Fruit fly (Drosophila melanogaster) whole organism, embryonic: Measurements from ENCODE around the gene CG8507.

Experiments used
- Blimp-1 ChIP-seq: fragments of 200-800 bp; sonication (Bioruptor generic); optimal IDR thresholded peaks from 3 replicates; lab custom pipeline; 2018; ENCODE audit warnings: missing biosample characterization, missing genetic modification characterization, mild to moderate bottlenecking, moderate library complexity, missing genetic modification reagents
- CG10209 ChIP-seq: fragments of 200-800 bp; sonication (Bioruptor generic); optimal IDR thresholded peaks from 3 replicates; lab custom pipeline; 2017; ENCODE audit warnings: missing biosample characterization, mild to moderate bottlenecking, missing genetic modification characterization, missing genetic modification reagents
- CG10274 ChIP-seq: fragments of 200-800 bp; sonication (Bioruptor generic); optimal IDR thresholded peaks from 3 replicates; lab custom pipeline; 2017; ENCODE audit warnings: missing biosample characterization, mild to moderate bottlenecking, missing genetic modification characterization
- CG10431 ChIP-seq: fragments of 200-800 bp; sonication (Bioruptor generic); optimal IDR thresholded peaks from 3 replicates; lab custom pipeline; 2018; ENCODE audit warnings: missing biosample characterization, mild to moderate bottlenecking, missing genetic modification characterization
- CG11085 ChIP-seq: fragments of 200-800 bp; sonication (Bioruptor generic); IDR thresholded peaks from 2 replicates; pipeline ENCODE4 v1.3.6; 2022; ENCODE audit warnings: missing biosample characterization, missing genetic modification characterization
- CG11247 ChIP-seq: fragments of 200-800 bp; sonication (Bioruptor generic); IDR thresholded peaks from 2 replicates; pipeline ENCODE4 v1.3.6; 2022; ENCODE audit warnings: missing biosample characterization, missing genetic modification characterization
- CG11560 ChIP-seq: fragments of 200-800 bp; sonication (Bioruptor generic); IDR thresholded peaks from 3 replicates; pipeline ENCODE4 v1.3.6; 2022; ENCODE audit warnings: missing biosample characterization, missing genetic modification characterization
- CG12391 ChIP-seq: fragments of 200-800 bp; sonication (Bioruptor generic); optimal IDR thresholded peaks from 3 replicates; lab custom pipeline; 2018; ENCODE audit warnings: missing biosample characterization, mild to moderate bottlenecking, missing genetic modification characterization, moderate library complexity
- CG13624 ChIP-seq: fragments of 200-800 bp; sonication (Bioruptor generic); optimal IDR thresholded peaks from 2 replicates; lab custom pipeline; 2016; ENCODE audit warnings: missing biosample characterization, missing genetic modification characterization
- CG17186 ChIP-seq: fragments of 200-800 bp; sonication (Bioruptor generic); optimal IDR thresholded peaks from 3 replicates; lab custom pipeline; 2017; ENCODE audit warnings: missing biosample characterization, missing genetic modification reagents, missing genetic modification characterization
- CG17385 ChIP-seq: fragments of 200-800 bp; sonication (Bioruptor generic); optimal IDR thresholded peaks from 3 replicates; lab custom pipeline; 2018; ENCODE audit warnings: missing biosample characterization, mild to moderate bottlenecking, missing genetic modification characterization
- CG2678 ChIP-seq: fragments of 200-800 bp; sonication (Bioruptor generic); optimal IDR thresholded peaks from 3 replicates; lab custom pipeline; 2019; ENCODE audit warnings: missing biosample characterization, mild to moderate bottlenecking, missing genetic modification characterization, moderate library complexity
- CG33213 ChIP-seq: fragments of 200-800 bp; sonication (Bioruptor generic); optimal IDR thresholded peaks from 3 replicates; lab custom pipeline; 2016; ENCODE audit warnings: missing biosample characterization, missing genetic modification characterization
- CG42726 ChIP-seq: fragments of 200-800 bp; sonication (Bioruptor generic); IDR thresholded peaks from 2 replicates; pipeline ENCODE4 v1.3.6; 2022; ENCODE audit warnings: missing biosample characterization, missing genetic modification characterization; ENCODE audit not compliant: partially characterized antibody
- CG6683 ChIP-seq: fragments of 200-800 bp; sonication (Bioruptor generic); optimal IDR thresholded peaks from 2 replicates; lab custom pipeline; 2017; ENCODE audit warnings: missing biosample characterization, mild to moderate bottlenecking, missing genetic modification characterization, missing genetic modification reagents
- CG8281 ChIP-seq: fragments of 200-800 bp; sonication (Bioruptor generic); optimal IDR thresholded peaks from 2 replicates; lab custom pipeline; 2018; ENCODE audit warnings: missing biosample characterization, mild to moderate bottlenecking, missing genetic modification characterization, moderate library complexity
- CG8388 ChIP-seq: fragments of 200-800 bp; sonication (Bioruptor generic); optimal IDR thresholded peaks from 2 replicates; lab custom pipeline; 2019; ENCODE audit warnings: missing biosample characterization, mild to moderate bottlenecking, missing genetic modification characterization, moderate library complexity
- CG8765 ChIP-seq: fragments of 200-800 bp; sonication (Bioruptor generic); IDR thresholded peaks from 2 replicates; pipeline ENCODE4 v1.3.6; 2022; ENCODE audit warnings: missing biosample characterization, missing genetic modification characterization
- Camta ChIP-seq: fragments of 200-800 bp; sonication (Bioruptor generic); optimal IDR thresholded peaks from 2 replicates; lab custom pipeline; 2016; ENCODE audit warnings: missing biosample characterization, missing genetic modification characterization
- D ChIP-seq, 2 experiments: fragments of 200-800 bp in 1 of 2; fragments of >200 bp in 1 of 2; sonication (Bioruptor generic) in 1 of 2; optimal IDR thresholded peaks; 2 replicates in 1 of 2; 3 replicates in 1 of 2; lab custom pipeline; 2017; ENCODE audit warnings: mild to moderate bottlenecking in 1 of 2, missing biosample characterization in 1 of 2, missing genetic modification characterization in 1 of 2, missing genetic modification reagents in 1 of 2
- Eip74EF ChIP-seq, 2 experiments: fragments of 200-800 bp in 1 of 2; fragments of >200 bp in 1 of 2; sonication (Bioruptor generic) in 1 of 2; optimal IDR thresholded peaks; 2 replicates each; lab custom pipeline; 2017 to 2019; ENCODE audit warnings: missing biosample characterization in 2 of 2, missing genetic modification characterization in 2 of 2, mild to moderate bottlenecking in 1 of 2, moderate library complexity in 1 of 2
- Fer1 ChIP-seq: fragments of 200-800 bp; sonication (Bioruptor generic); optimal IDR thresholded peaks from 2 replicates; lab custom pipeline; 2017; ENCODE audit warnings: missing biosample characterization, mild to moderate bottlenecking, missing genetic modification characterization
- HmgD ChIP-seq: fragments of 200-800 bp; sonication (Bioruptor generic); optimal IDR thresholded peaks from 3 replicates; lab custom pipeline; 2016; ENCODE audit warnings: missing biosample characterization, missing genetic modification characterization
- Hr78 ChIP-seq, 2 experiments: fragments of 200-800 bp in 1 of 2; fragments of >200 bp in 1 of 2; sonication (Bioruptor generic) in 1 of 2; optimal IDR thresholded peaks; 2 replicates each; lab custom pipeline; 2017 to 2019; ENCODE audit warnings: missing biosample characterization in 2 of 2, missing genetic modification characterization in 2 of 2, mild to moderate bottlenecking in 1 of 2, moderate library complexity in 1 of 2
- MBD-R2 ChIP-seq: fragments of 200-800 bp; sonication (Bioruptor generic); IDR thresholded peaks from 2 replicates; pipeline ENCODE4 v1.3.6; 2022; ENCODE audit warnings: missing biosample characterization, missing genetic modification characterization
- Pdp1 ChIP-seq, 2 experiments: fragments of 200-800 bp; sonication (Bioruptor generic); optimal IDR thresholded peaks; 3 replicates each; lab custom pipeline; 2016; ENCODE audit warnings: missing biosample characterization in 2 of 2, missing genetic modification characterization in 2 of 2, mild to moderate bottlenecking in 1 of 2, moderate library complexity in 1 of 2
- bsh ChIP-seq, 2 experiments: fragments of 200-800 bp; sonication (Bioruptor generic); optimal IDR thresholded peaks; 2 replicates each; lab custom pipeline; 2017 to 2018; ENCODE audit warnings: mild to moderate bottlenecking in 2 of 2, missing biosample characterization in 2 of 2, missing genetic modification characterization in 2 of 2, moderate library complexity in 1 of 2
- btn ChIP-seq: fragments of 200-800 bp; sonication (Bioruptor generic); optimal IDR thresholded peaks from 2 replicates; lab custom pipeline; 2016; ENCODE audit warnings: missing biosample characterization, missing genetic modification characterization
- da ChIP-seq: fragments of 200-800 bp; sonication (Bioruptor generic); optimal IDR thresholded peaks from 2 replicates; lab custom pipeline; 2016; ENCODE audit warnings: missing biosample characterization, missing genetic modification characterization
- dysf ChIP-seq: fragments of 200-800 bp; sonication (Bioruptor generic); IDR thresholded peaks from 3 replicates; pipeline ENCODE4 v1.3.6; 2022; ENCODE audit warnings: missing biosample characterization, missing genetic modification characterization
- emc ChIP-seq: fragments of 200-800 bp; sonication (Bioruptor generic); optimal IDR thresholded peaks from 2 replicates; lab custom pipeline; 2016; ENCODE audit warnings: missing biosample characterization, missing genetic modification characterization
- ewg ChIP-seq: fragments of 200-800 bp; sonication (Bioruptor generic); optimal IDR thresholded peaks from 3 replicates; lab custom pipeline; 2017; ENCODE audit warnings: mild to moderate bottlenecking, missing biosample characterization, missing genetic modification reagents, missing genetic modification characterization
- fd102C ChIP-seq: fragments of 200-800 bp; sonication (Bioruptor generic); optimal IDR thresholded peaks from 2 replicates; lab custom pipeline; 2018; ENCODE audit warnings: missing biosample characterization, mild to moderate bottlenecking, missing genetic modification characterization, moderate library complexity
- fd64A ChIP-seq: fragments of 200-800 bp; sonication (Bioruptor generic); optimal IDR thresholded peaks from 3 replicates; lab custom pipeline; 2018; ENCODE audit warnings: missing biosample characterization, mild to moderate bottlenecking, missing genetic modification characterization
- ftz-f1 ChIP-seq: fragments of 200-800 bp; sonication (Bioruptor generic); optimal IDR thresholded peaks from 2 replicates; lab custom pipeline; 2016; ENCODE audit warnings: missing biosample characterization, missing genetic modification characterization
- gro ChIP-seq: fragments of 200-800 bp; sonication (Bioruptor generic); optimal IDR thresholded peaks from 2 replicates; lab custom pipeline; 2016; ENCODE audit warnings: missing biosample characterization, missing genetic modification characterization
- nerfin-2 ChIP-seq: fragments of 200-800 bp; sonication (Bioruptor generic); IDR thresholded peaks from 2 replicates; pipeline ENCODE4 v1.3.6; 2022; ENCODE audit warnings: missing biosample characterization, missing genetic modification characterization; ENCODE audit not compliant: partially characterized antibody
- oc ChIP-seq: fragments of 200-800 bp; sonication (Bioruptor generic); optimal IDR thresholded peaks from 2 replicates; lab custom pipeline; 2018; ENCODE audit warnings: missing biosample characterization, mild to moderate bottlenecking, missing genetic modification characterization, moderate library complexity
- ranshi ChIP-seq: fragments of 200-800 bp; sonication (Bioruptor generic); IDR thresholded peaks from 2 replicates; pipeline ENCODE4 v1.3.6; 2022; ENCODE audit warnings: missing biosample characterization, missing genetic modification characterization
- row ChIP-seq: fragments of 200-800 bp; sonication (Bioruptor generic); IDR thresholded peaks from 3 replicates; pipeline ENCODE4 v1.3.6; 2022; ENCODE audit warnings: missing biosample characterization, missing genetic modification characterization
- sna ChIP-seq: fragments of 200-800 bp; sonication (Bioruptor generic); IDR thresholded peaks from 2 replicates; pipeline ENCODE4 v1.3.6; 2022; ENCODE audit warnings: missing biosample characterization, missing genetic modification characterization; ENCODE audit not compliant: partially characterized antibody
- tin ChIP-seq: fragments of 200-800 bp; sonication (Bioruptor generic); optimal IDR thresholded peaks from 3 replicates; lab custom pipeline; 2016; ENCODE audit warnings: missing biosample characterization, missing genetic modification characterization
- ttk ChIP-seq: fragments of 200-800 bp; sonication (Bioruptor generic); IDR thresholded peaks from 2 replicates; pipeline ENCODE4 v2.1.2; 2022; ENCODE audit warnings: missing biosample characterization, missing genetic modification characterization
- vvl ChIP-seq: fragments of 200-800 bp; sonication (Bioruptor generic); IDR thresholded peaks from 2 replicates; pipeline ENCODE4 v1.3.6; 2022; ENCODE audit warnings: missing biosample characterization, missing genetic modification characterization

Gene CG8507

dm6 chr3R:9783240-9783917, 7.9 kb upstream of the CG8507 start (continued):
- TF ChIP-seq gro: no peak
- no peak for TF ChIP-seq tin
- TF ChIP-seq emc (GFP tag; lab: Kevin White, UChicago): no peak
- no peak for TF ChIP-seq CG33213 (GFP tag; lab: Kevin White, UChicago)
- TF ChIP-seq HmgD (GFP tag; lab: Kevin White, UChicago): no peak
- TF ChIP-seq CG8765 (GFP tag; lab: Robert Waterston, UW): no peak
- peak; percentile 25 for TF ChIP-seq CG2678 (tag; lab: Kevin White, UChicago)
- 0 out of 2 replicates have a peak, but pooled peaks have one; percentile 8 for TF ChIP-seq vvl (GFP tag; lab: Robert Waterston, UW)
- no peak for TF ChIP-seq CG42726 (GFP tag; lab: Robert Waterston, UW)
- peak in 1 of 2 experiments; percentile 95 for TF ChIP-seq Pdp1 (GFP tag; optimal IDR thresholded peaks at IDR 0.05; lab: Kevin White, UChicago)
- TF ChIP-seq CG6683: no peak
- peak; percentile 16 for TF ChIP-seq CG12391 (tag; lab: Kevin White, UChicago)
- TF ChIP-seq CG13624 (GFP tag; lab: Kevin White, UChicago): no peak
- no peak for TF ChIP-seq CG10431 (GFP tag; lab: Kevin White, UChicago)
- no peak for TF ChIP-seq oc
- TF ChIP-seq row (GFP tag; lab: Robert Waterston, UW): peak; percentile 41; the same call in 1 of the 3 replicates
- TF ChIP-seq CG8281: no peak
- TF ChIP-seq ftz-f1 (GFP tag; lab: Kevin White, UChicago): no peak
- TF ChIP-seq CG10274: no peak
- no peak for TF ChIP-seq nerfin-2 (GFP tag; lab: Robert Waterston, UW)
- no peak for TF ChIP-seq MBD-R2 (GFP tag; lab: Robert Waterston, UW)
- TF ChIP-seq dysf (GFP tag; lab: Robert Waterston, UW): no peak
- no peak for TF ChIP-seq CG11560 (tag; lab: Robert Waterston, UW)
- no peak for TF ChIP-seq Camta (GFP tag; lab: Kevin White, UChicago)
- no peak for TF ChIP-seq CG11085
- TF ChIP-seq CG10209 (GFP tag; lab: Kevin White, UChicago): no peak
- TF ChIP-seq CG11247 (GFP tag; lab: Robert Waterston, UW): no peak
- no peak for TF ChIP-seq ranshi (GFP tag; lab: Robert Waterston, UW)
- TF ChIP-seq CG17385 (GFP tag; lab: Kevin White, UChicago): no peak
- TF ChIP-seq da (GFP tag; lab: Kevin White, UChicago): no peak
- no peak for TF ChIP-seq Eip74EF (GFP tag; optimal IDR thresholded peaks at IDR 0.05; lab: Kevin White, UChicago)
- no peak for TF ChIP-seq CG17186 (GFP tag; lab: Kevin White, UChicago)
- no peak for TF ChIP-seq fd102C
- TF ChIP-seq CG8388 (GFP tag; lab: Kevin White, UChicago): peak; percentile 50
- TF ChIP-seq sna (GFP tag; lab: Robert Waterston, UW): no peak
- peak in 1 of 2 experiments; percentile 52 for TF ChIP-seq Hr78 (GFP tag; optimal IDR thresholded peaks at IDR 0.05; lab: Kevin White, UChicago)
- TF ChIP-seq fd64A (GFP tag; lab: Kevin White, UChicago): no peak
- peak; percentile 2 for TF ChIP-seq Fer1 (GFP tag; lab: Kevin White, UChicago)
- peak in 1 of 2 experiments; percentile 33 for TF ChIP-seq bsh (GFP tag; optimal IDR thresholded peaks at IDR 0.05; lab: Kevin White, UChicago)
- TF ChIP-seq D (optimal IDR thresholded peaks at IDR 0.05; lab: Kevin White, UChicago): no peak
- TF ChIP-seq D (GFP tag; optimal IDR thresholded peaks at IDR 0.05; lab: Kevin White, UChicago): no peak
- TF ChIP-seq ttk: no peak
- no peak for TF ChIP-seq Blimp-1
- TF ChIP-seq btn (GFP tag; lab: Kevin White, UChicago): no peak
- TF ChIP-seq ewg: no peak
- TF ChIP-seq, all 482 proteins: peak for 40
